Fruit fly (Drosophila melanogaster) whole organism, embryonic: ENCODE data around the gene sle.

Experiments used
- Antp ChIP-seq: fragments of 200-800 bp; sonication (Bioruptor generic); optimal IDR thresholded peaks from 3 replicates; lab custom pipeline; 2016; ENCODE audit warnings: missing biosample characterization, missing genetic modification characterization
- BEAF-32 ChIP-seq: fragments of 200-800 bp; sonication (Bioruptor generic); optimal IDR thresholded peaks from 3 replicates; lab custom pipeline; 2017; ENCODE audit warnings: missing biosample characterization, missing genetic modification characterization, mild to moderate bottlenecking, moderate library complexity, missing genetic modification reagents
- Bgb ChIP-seq: fragments of 200-800 bp; sonication (Bioruptor generic); IDR thresholded peaks from 2 replicates; pipeline ENCODE4 v1.3.6; 2022; ENCODE audit warnings: missing biosample characterization, missing genetic modification characterization; ENCODE audit not compliant: partially characterized antibody
- CG10147 ChIP-seq: fragments of 200-800 bp; sonication (Bioruptor generic); optimal IDR thresholded peaks from 2 replicates; lab custom pipeline; 2019; ENCODE audit warnings: missing biosample characterization, mild to moderate bottlenecking, missing genetic modification characterization, moderate library complexity
- CG10209 ChIP-seq: fragments of 200-800 bp; sonication (Bioruptor generic); optimal IDR thresholded peaks from 3 replicates; lab custom pipeline; 2017; ENCODE audit warnings: missing biosample characterization, mild to moderate bottlenecking, missing genetic modification characterization, missing genetic modification reagents
- CG10959 ChIP-seq: fragments of 200-800 bp; sonication (Bioruptor generic); IDR thresholded peaks from 2 replicates; pipeline ENCODE4 v1.3.6; 2022; ENCODE audit warnings: missing biosample characterization, missing genetic modification characterization
- CG11398 ChIP-seq: fragments of 200-800 bp; sonication (Bioruptor generic); optimal IDR thresholded peaks from 2 replicates; lab custom pipeline; 2016; ENCODE audit warnings: missing biosample characterization, missing genetic modification characterization
- CG11504 ChIP-seq: fragments of 200-800 bp; sonication (Bioruptor generic); optimal IDR thresholded peaks from 3 replicates; lab custom pipeline; 2019; ENCODE audit warnings: missing biosample characterization, mild to moderate bottlenecking, missing genetic modification characterization, moderate library complexity
- CG14710 ChIP-seq: fragments of 200-800 bp; sonication (Bioruptor generic); optimal IDR thresholded peaks from 3 replicates; lab custom pipeline; 2019; ENCODE audit warnings: missing biosample characterization, mild to moderate bottlenecking, missing genetic modification characterization, moderate library complexity
- CG15514 ChIP-seq: fragments of 200-800 bp; sonication (Bioruptor generic); optimal IDR thresholded peaks from 3 replicates; lab custom pipeline; 2017; ENCODE audit warnings: missing biosample characterization, missing genetic modification characterization, mild to moderate bottlenecking, moderate library complexity, missing genetic modification reagents
- CG16815 ChIP-seq: fragments of 200-800 bp; sonication (Bioruptor generic); optimal IDR thresholded peaks from 3 replicates; lab custom pipeline; 2017; ENCODE audit warnings: missing biosample characterization, mild to moderate bottlenecking, missing genetic modification characterization
- CG17385 ChIP-seq: fragments of 200-800 bp; sonication (Bioruptor generic); optimal IDR thresholded peaks from 3 replicates; lab custom pipeline; 2018; ENCODE audit warnings: missing biosample characterization, mild to moderate bottlenecking, missing genetic modification characterization
- CG1792 ChIP-seq: fragments of 200-800 bp; sonication (Bioruptor generic); optimal IDR thresholded peaks from 2 replicates; lab custom pipeline; 2016; ENCODE audit warnings: missing biosample characterization, missing genetic modification characterization
- CG2116 ChIP-seq: fragments of 200-800 bp; sonication (Bioruptor generic); optimal IDR thresholded peaks from 3 replicates; lab custom pipeline; 2018; ENCODE audit warnings: missing biosample characterization, mild to moderate bottlenecking, missing genetic modification characterization
- CG2712 ChIP-seq: fragments of 200-800 bp; optimal IDR thresholded peaks from 3 replicates; lab custom pipeline; 2019; ENCODE audit warnings: missing biosample characterization, mild to moderate bottlenecking, missing genetic modification characterization, moderate library complexity
- CG31224 ChIP-seq: fragments of 200-800 bp; sonication (Bioruptor generic); IDR thresholded peaks from 2 replicates; pipeline ENCODE4 v1.3.6; 2022; ENCODE audit warnings: missing biosample characterization, missing genetic modification characterization
- CG3281 ChIP-seq: fragments of 200-800 bp; sonication (Bioruptor generic); optimal IDR thresholded peaks from 3 replicates; lab custom pipeline; 2017; ENCODE audit warnings: missing biosample characterization, mild to moderate bottlenecking, missing genetic modification characterization
- CG34422 ChIP-seq: fragments of 200-800 bp; sonication (Bioruptor generic); IDR thresholded peaks from 3 replicates; pipeline ENCODE4 v1.3.6; 2022; ENCODE audit warnings: missing biosample characterization, missing genetic modification characterization
- CG42726 ChIP-seq: fragments of 200-800 bp; sonication (Bioruptor generic); IDR thresholded peaks from 2 replicates; pipeline ENCODE4 v1.3.6; 2022; ENCODE audit warnings: missing biosample characterization, missing genetic modification characterization; ENCODE audit not compliant: partially characterized antibody
- CG6791 ChIP-seq: fragments of 200-800 bp; sonication (Bioruptor generic); IDR thresholded peaks from 3 replicates; pipeline ENCODE4 v1.3.6; 2022; ENCODE audit warnings: missing biosample characterization, missing genetic modification characterization; ENCODE audit not compliant: partially characterized antibody
- CG6813 ChIP-seq: fragments of 200-800 bp; sonication (Bioruptor generic); optimal IDR thresholded peaks from 2 replicates; lab custom pipeline; 2017; ENCODE audit warnings: missing biosample characterization, missing genetic modification characterization, mild to moderate bottlenecking, moderate library complexity, missing genetic modification reagents
- CG7786 ChIP-seq: fragments of 200-800 bp; sonication (Bioruptor generic); optimal IDR thresholded peaks from 2 replicates; lab custom pipeline; 2016; ENCODE audit warnings: missing biosample characterization, missing genetic modification characterization
- CG7928 ChIP-seq: fragments of 200-800 bp; sonication (Bioruptor generic); optimal IDR thresholded peaks from 2 replicates; lab custom pipeline; 2017; ENCODE audit warnings: missing biosample characterization, mild to moderate bottlenecking, missing genetic modification characterization
- CG7987 ChIP-seq: fragments of 200-800 bp; sonication (Bioruptor generic); optimal IDR thresholded peaks from 2 replicates; lab custom pipeline; 2018; ENCODE audit warnings: missing biosample characterization, mild to moderate bottlenecking, missing genetic modification characterization, moderate library complexity
- CG8089 ChIP-seq: fragments of 200-800 bp; sonication (Bioruptor generic); optimal IDR thresholded peaks from 3 replicates; lab custom pipeline; 2016; ENCODE audit warnings: missing biosample characterization, missing genetic modification characterization
- Ets97D ChIP-seq: fragments of 200-800 bp; sonication (Bioruptor generic); optimal IDR thresholded peaks from 3 replicates; lab custom pipeline; 2016; ENCODE audit warnings: missing biosample characterization, missing genetic modification characterization
- HmgZ ChIP-seq: fragments of 200-800 bp; sonication (Bioruptor generic); optimal IDR thresholded peaks from 2 replicates; lab custom pipeline; 2018; ENCODE audit warnings: missing biosample characterization, mild to moderate bottlenecking, missing genetic modification characterization
- Lhr ChIP-seq: fragments of 200-800 bp; sonication (Bioruptor generic); optimal IDR thresholded peaks from 3 replicates; lab custom pipeline; 2017; ENCODE audit warnings: mild to moderate bottlenecking, missing biosample characterization, missing genetic modification reagents, missing genetic modification characterization
- MTF-1 ChIP-seq: fragments of 200-800 bp; sonication (Bioruptor generic); optimal IDR thresholded peaks from 2 replicates; lab custom pipeline; 2018; ENCODE audit warnings: missing biosample characterization, mild to moderate bottlenecking, missing genetic modification characterization, borderline replicate concordance
- Mrtf ChIP-seq: fragments of 200-800 bp; sonication (Bioruptor generic); IDR thresholded peaks from 3 replicates; pipeline ENCODE4 v1.3.6; 2022; ENCODE audit warnings: missing biosample characterization, missing genetic modification characterization
- Opbp ChIP-seq: fragments of 200-800 bp; sonication (Bioruptor generic); IDR thresholded peaks from 3 replicates; pipeline ENCODE4 v1.3.6; 2022; ENCODE audit warnings: missing biosample characterization, missing genetic modification characterization; ENCODE audit not compliant: partially characterized antibody
- Rx ChIP-seq: fragments of 200-800 bp; sonication (Bioruptor generic); IDR thresholded peaks from 2 replicates; pipeline ENCODE4 v1.3.6; 2022; ENCODE audit warnings: missing biosample characterization, missing genetic modification characterization
- bcd ChIP-seq: fragments of 200-800 bp; sonication (Bioruptor generic); optimal IDR thresholded peaks from 2 replicates; lab custom pipeline; 2017; ENCODE audit warnings: missing biosample characterization, mild to moderate bottlenecking, missing genetic modification characterization
- disco-r ChIP-seq: fragments of 200-800 bp; sonication (Bioruptor generic); optimal IDR thresholded peaks from 2 replicates; lab custom pipeline; 2016; ENCODE audit warnings: missing biosample characterization, missing genetic modification characterization
- dmrt11E ChIP-seq: fragments of 200-800 bp; sonication (Bioruptor generic); optimal IDR thresholded peaks from 3 replicates; lab custom pipeline; 2018; ENCODE audit warnings: missing biosample characterization, mild to moderate bottlenecking, missing genetic modification characterization, moderate library complexity
- dysf ChIP-seq: fragments of 200-800 bp; sonication (Bioruptor generic); IDR thresholded peaks from 3 replicates; pipeline ENCODE4 v1.3.6; 2022; ENCODE audit warnings: missing biosample characterization, missing genetic modification characterization
- grau ChIP-seq: fragments of 200-800 bp; optimal IDR thresholded peaks from 3 replicates; lab custom pipeline; 2019; ENCODE audit warnings: missing biosample characterization, mild to moderate bottlenecking, missing genetic modification characterization, moderate library complexity
- gsb ChIP-seq: fragments of 200-800 bp; sonication (Bioruptor generic); IDR thresholded peaks from 2 replicates; pipeline ENCODE4 v1.3.6; 2022; ENCODE audit warnings: missing biosample characterization, missing genetic modification characterization
- h ChIP-seq: fragments of >200 bp; optimal IDR thresholded peaks from 2 replicates; lab custom pipeline; 2017
- insv ChIP-seq, 2 experiments: fragments of 200-800 bp; sonication (Bioruptor generic); optimal IDR thresholded peaks; 3 replicates each; lab custom pipeline; 2016 to 2018; ENCODE audit warnings: missing biosample characterization in 2 of 2, missing genetic modification characterization in 2 of 2
- jumu ChIP-seq: fragments of 200-800 bp; sonication (Bioruptor generic); optimal IDR thresholded peaks from 3 replicates; lab custom pipeline; 2016; ENCODE audit warnings: missing biosample characterization, missing genetic modification characterization
- lilli ChIP-seq: fragments of 200-800 bp; sonication (Bioruptor generic); optimal IDR thresholded peaks from 3 replicates; lab custom pipeline; 2016; ENCODE audit warnings: missing biosample characterization, missing genetic modification characterization
- nom ChIP-seq: fragments of 200-800 bp; sonication (Bioruptor generic); optimal IDR thresholded peaks from 2 replicates; lab custom pipeline; 2017; ENCODE audit warnings: missing biosample characterization, missing genetic modification characterization, mild to moderate bottlenecking, moderate library complexity, missing genetic modification reagents
- p53 ChIP-seq: fragments of 200-800 bp; sonication (Bioruptor generic); optimal IDR thresholded peaks from 2 replicates; lab custom pipeline; 2016; ENCODE audit warnings: missing biosample characterization, missing genetic modification characterization
- pb ChIP-seq: fragments of 200-800 bp; sonication (Bioruptor generic); optimal IDR thresholded peaks from 3 replicates; lab custom pipeline; 2016; ENCODE audit warnings: missing biosample characterization, missing genetic modification characterization
- pzg ChIP-seq: fragments of 200-800 bp; sonication (Bioruptor generic); optimal IDR thresholded peaks from 3 replicates; lab custom pipeline; 2018; ENCODE audit warnings: missing biosample characterization, mild to moderate bottlenecking, missing genetic modification characterization, moderate library complexity
- sens ChIP-seq: fragments of 200-800 bp; sonication (Bioruptor generic); peaks from one replicate; lab custom pipeline; 2016; ENCODE audit warnings: missing biosample characterization, missing genetic modification characterization
- shn ChIP-seq: fragments of 200-800 bp; sonication (Bioruptor generic); optimal IDR thresholded peaks from 3 replicates; lab custom pipeline; 2016; ENCODE audit warnings: missing biosample characterization, missing genetic modification characterization
- slbo ChIP-seq: fragments of 200-800 bp; sonication (Bioruptor generic); IDR thresholded peaks from 2 replicates; pipeline ENCODE4 v1.3.6; 2022; ENCODE audit warnings: missing biosample characterization, missing genetic modification characterization
- sr ChIP-seq: fragments of 200-800 bp; sonication (Bioruptor generic); IDR thresholded peaks from 3 replicates; pipeline ENCODE4 v1.3.6; 2022; ENCODE audit warnings: missing biosample characterization, missing genetic modification characterization
- vfl ChIP-seq: fragments of 200-800 bp; sonication (Bioruptor generic); optimal IDR thresholded peaks from 2 replicates; lab custom pipeline; 2016; ENCODE audit warnings: missing biosample characterization, missing genetic modification characterization

The sle gene

DNA sequence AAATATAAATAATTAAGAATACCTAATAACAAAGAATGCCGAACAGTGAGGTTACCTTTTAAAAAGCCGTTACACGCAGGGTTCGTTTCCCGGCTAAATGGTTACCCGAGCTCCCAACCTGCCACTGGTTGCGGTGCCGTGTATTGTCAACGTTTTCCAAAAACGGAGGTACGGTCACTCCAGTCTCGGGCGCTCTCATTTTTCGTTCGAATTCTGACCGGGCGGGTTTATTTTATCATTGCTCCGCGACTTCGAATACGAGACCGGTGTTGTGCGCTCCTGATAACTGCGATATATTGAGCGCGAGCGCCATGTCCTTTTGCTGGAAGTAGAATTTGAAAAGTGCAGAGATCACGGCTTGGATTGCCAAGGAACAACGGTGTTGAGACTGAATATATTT is 17.1 kb downstream of the sle start, which contains the start of gene jumu (continued):
- TF ChIP-seq BEAF-32 (GFP tag; lab: Kevin White, UChicago), result peak; percentile 58
- no peak for TF ChIP-seq CG10959 (GFP tag; lab: Robert Waterston, UW)
- peak; percentile 20 for TF ChIP-seq bcd
- peak; percentile 31 for TF ChIP-seq vfl
- peak; percentile 37 for TF ChIP-seq p53 (GFP tag; lab: Kevin White, UChicago)
- TF ChIP-seq CG11398 (GFP tag; lab: Kevin White, UChicago), result no peak
- no peak for TF ChIP-seq pb (GFP tag; lab: Kevin White, UChicago)
- TF ChIP-seq lilli (GFP tag; lab: Kevin White, UChicago), result peak; percentile 25
- no peak for TF ChIP-seq Rx (GFP tag; lab: Robert Waterston, UW)
- no peak for TF ChIP-seq CG6791
- TF ChIP-seq h (lab: Kevin White, UChicago), result no peak
- TF ChIP-seq HmgZ (tag; lab: Kevin White, UChicago), result peak; percentile 67
- TF ChIP-seq CG6813 (GFP tag; lab: Kevin White, UChicago), result no peak
- no peak for TF ChIP-seq disco-r
- TF ChIP-seq insv (GFP tag; optimal IDR thresholded peaks at IDR 0.05; lab: Kevin White, UChicago), result peak in 1 of 2 experiments; percentile 54
- peak; percentile 19 for TF ChIP-seq CG3281 (GFP tag; lab: Kevin White, UChicago)
- TF ChIP-seq CG10209 (GFP tag; lab: Kevin White, UChicago), result no peak
- TF ChIP-seq Mrtf (GFP tag; lab: Robert Waterston, UW), result no peak
- TF ChIP-seq Bgb, result no peak
- no peak for TF ChIP-seq CG42726 (GFP tag; lab: Robert Waterston, UW)
- peak; percentile 90 for TF ChIP-seq CG15514 (GFP tag; lab: Kevin White, UChicago)
- TF ChIP-seq gsb (GFP tag; lab: Robert Waterston, UW), result no peak
- no peak for TF ChIP-seq dysf (GFP tag; lab: Robert Waterston, UW)
- TF ChIP-seq nom, result peak; percentile 16
- peak; percentile 21 for TF ChIP-seq grau
- no peak for TF ChIP-seq sr
- TF ChIP-seq pzg (GFP tag; lab: Kevin White, UChicago), result peak; percentile 97
- peak; percentile 96 for TF ChIP-seq Lhr
- peak; percentile 59 for TF ChIP-seq CG7928 (GFP tag; lab: Kevin White, UChicago)
- no peak for TF ChIP-seq dmrt11E (tag; lab: Kevin White, UChicago)
- TF ChIP-seq CG2712 (tag; lab: Kevin White, UChicago), result peak; percentile 57
- TF ChIP-seq shn (GFP tag; lab: Kevin White, UChicago), result peak; percentile 5
- no peak for TF ChIP-seq CG7786 (GFP tag; lab: Kevin White, UChicago)
- TF ChIP-seq CG31224 (GFP tag; lab: Robert Waterston, UW), result no peak
- TF ChIP-seq CG7987, result no peak
- TF ChIP-seq CG14710 (tag; lab: Kevin White, UChicago), result peak; percentile 84
- peak; percentile 19 for TF ChIP-seq CG10147 (GFP tag; lab: Kevin White, UChicago)
- TF ChIP-seq CG34422 (GFP tag; lab: Robert Waterston, UW), result no peak
- TF ChIP-seq slbo, result no peak
- TF ChIP-seq Opbp (GFP tag; lab: Robert Waterston, UW), result no peak
- TF ChIP-seq Ets97D (GFP tag; lab: Kevin White, UChicago), result peak; percentile 87
- peak; percentile 15 for TF ChIP-seq MTF-1
- TF ChIP-seq CG8089 (GFP tag; lab: Kevin White, UChicago), result no peak
- peak; percentile 58 for TF ChIP-seq CG17385 (GFP tag; lab: Kevin White, UChicago)
- peak; percentile 64 for TF ChIP-seq sens (GFP tag; lab: Kevin White, UChicago)
- no peak for TF ChIP-seq jumu (GFP tag; lab: Kevin White, UChicago)
- peak; percentile 74 for TF ChIP-seq CG2116 (GFP tag; lab: Kevin White, UChicago)
- TF ChIP-seq Antp (GFP tag; lab: Kevin White, UChicago), result no peak
- TF ChIP-seq CG16815 (GFP tag; lab: Kevin White, UChicago), result no peak
- TF ChIP-seq CG1792 (GFP tag; lab: Kevin White, UChicago), result no peak
- TF ChIP-seq CG11504 (tag; lab: Kevin White, UChicago), result peak; percentile 75
